Worm (Caenorhabditis elegans) whole organism, L4 larva: Measurements from ENCODE around the gene mrp-1.
A peak's percentile ranks its signal among the peaks of the same experiment; 100 is the strongest.

Source experiments
- F37D6.2 ChIP-seq: sonication (generic microtip); optimal IDR thresholded peaks from 2 replicates; lab custom pipeline; 2016; ENCODE audit warnings: mild to moderate bottlenecking, missing genetic modification characterization, missing compliant biosample characterization
- F44E2.7 ChIP-seq: fragments of 200-800 bp; sonication (Bioruptor generic); IDR thresholded peaks from 2 replicates; pipeline ENCODE4 v2.1.2; 2022; ENCODE audit warnings: missing genetic modification characterization, missing compliant biosample characterization
- F49E8.2 ChIP-seq: sonication (generic microtip); optimal IDR thresholded peaks from 2 replicates; lab custom pipeline; 2016; ENCODE audit warnings: missing compliant biosample characterization, mild to moderate bottlenecking, missing genetic modification characterization, borderline replicate concordance
- T20F7.1 ChIP-seq: fragments of 200-800 bp; sonication (Bioruptor generic); optimal IDR thresholded peaks from 2 replicates; lab custom pipeline; 2018; ENCODE audit warnings: mild to moderate bottlenecking, missing genetic modification characterization, missing compliant biosample characterization
- T26A8.4 ChIP-seq: fragments of 200-800 bp; sonication (Bioruptor generic); IDR thresholded peaks from 2 replicates; pipeline ENCODE4 v1.3.6; 2022; ENCODE audit warnings: missing genetic modification characterization, missing compliant biosample characterization
- Y48G9A.11 ChIP-seq: fragments of 200-800 bp; sonication (Bioruptor generic); IDR thresholded peaks from 2 replicates; pipeline ENCODE4 v1.3.6; 2022; ENCODE audit warnings: missing genetic modification reagents, missing genetic modification characterization, missing compliant biosample characterization
- Y5F2A.4 ChIP-seq: fragments of 200-800 bp; sonication (Bioruptor generic); optimal IDR thresholded peaks from 2 replicates; lab custom pipeline; 2018; ENCODE audit warnings: mild to moderate bottlenecking, missing genetic modification characterization, missing compliant biosample characterization
- Y75B8A.6 ChIP-seq: fragments of 200-800 bp; sonication (Bioruptor generic); IDR thresholded peaks from 2 replicates; pipeline ENCODE4 v1.3.6; 2022; ENCODE audit warnings: missing genetic modification reagents, missing genetic modification characterization, missing compliant biosample characterization
- aha-1 ChIP-seq: fragments of 150-350 bp; peaks from one replicate; lab custom pipeline; 2014; ENCODE audit warnings: missing biosample characterization, missing genetic modification characterization
- aly-2 ChIP-seq: sonication (generic microtip); optimal IDR thresholded peaks from 2 replicates; lab custom pipeline; 2018; ENCODE audit warnings: missing biosample characterization, missing genetic modification characterization
- attf-4 ChIP-seq: sonication (generic microtip); optimal IDR thresholded peaks from 3 replicates; lab custom pipeline; 2017; ENCODE audit warnings: missing biosample characterization, missing genetic modification characterization
- ceh-44 ChIP-seq: fragments of 200-800 bp; sonication (Bioruptor generic); IDR thresholded peaks from 2 replicates; pipeline ENCODE4 v1.3.6; 2022; ENCODE audit warnings: missing genetic modification reagents, missing genetic modification characterization, missing compliant biosample characterization
- ctbp-1 ChIP-seq: fragments of 200-800 bp; sonication (Bioruptor generic); IDR thresholded peaks from 2 replicates; pipeline ENCODE4 v1.3.6; 2022; ENCODE audit warnings: missing genetic modification reagents, missing genetic modification characterization, missing compliant biosample characterization
- daf-12 ChIP-seq: fragments of 150-350 bp; optimal IDR thresholded peaks from 2 replicates; lab custom pipeline; 2014; ENCODE audit warnings: missing biosample characterization, missing genetic modification reagents, missing genetic modification characterization
- daf-19 ChIP-seq: fragments of 200-800 bp; sonication (Bioruptor generic); conservative IDR thresholded peaks from 2 replicates; pipeline ENCODE4 v1.3.6; 2022; ENCODE audit warnings: missing genetic modification characterization, missing compliant biosample characterization
- daf-8 ChIP-seq: fragments of 200-800 bp; sonication (Bioruptor generic); IDR thresholded peaks from 2 replicates; pipeline ENCODE4 v1.3.6; 2022; ENCODE audit warnings: missing genetic modification characterization, missing compliant biosample characterization
- dmd-9 ChIP-seq: fragments of 200-800 bp; sonication (Bioruptor generic); IDR thresholded peaks from 2 replicates; pipeline ENCODE4 v1.3.6; 2022; ENCODE audit warnings: missing genetic modification reagents, missing genetic modification characterization, missing compliant biosample characterization
- dpl-1 ChIP-seq: fragments of 150-350 bp; optimal IDR thresholded peaks from 2 replicates; lab custom pipeline; 2014; ENCODE audit warnings: missing biosample characterization, missing genetic modification reagents, missing genetic modification characterization
- egl-43 ChIP-seq: fragments of 200-800 bp; sonication (Bioruptor generic); IDR thresholded peaks from 2 replicates; pipeline ENCODE4 v1.3.6; 2022; ENCODE audit warnings: missing genetic modification reagents, missing genetic modification characterization, missing compliant biosample characterization
- fkh-10 ChIP-seq: fragments of 150-350 bp; optimal IDR thresholded peaks from 2 replicates; lab custom pipeline; 2014; ENCODE audit warnings: missing biosample characterization, missing genetic modification reagents, missing genetic modification characterization
- fos-1 ChIP-seq: fragments of 150-350 bp; optimal IDR thresholded peaks from 2 replicates; lab custom pipeline; 2014; ENCODE audit warnings: missing biosample characterization, missing genetic modification characterization
- hlh-11 ChIP-seq: fragments of 200-800 bp; sonication (Bioruptor generic); optimal IDR thresholded peaks from 2 replicates; lab custom pipeline; 2018; ENCODE audit warnings: mild to moderate bottlenecking, missing genetic modification characterization, missing compliant biosample characterization
- jun-1 ChIP-seq: fragments of 150-350 bp; optimal IDR thresholded peaks from 2 replicates; lab custom pipeline; 2014; ENCODE audit warnings: missing biosample characterization, missing genetic modification reagents, missing genetic modification characterization
- lin-13 ChIP-seq: fragments of 150-350 bp; optimal IDR thresholded peaks from 2 replicates; lab custom pipeline; 2014; ENCODE audit warnings: missing biosample characterization, missing genetic modification reagents, missing genetic modification characterization
- lin-15B ChIP-seq: fragments of 150-350 bp; sonication (generic microtip); optimal IDR thresholded peaks from 3 replicates; lab custom pipeline; 2014; ENCODE audit warnings: missing biosample characterization, missing genetic modification characterization
- lin-29 ChIP-seq: fragments of 200-800 bp; sonication (Bioruptor generic); IDR thresholded peaks from 2 replicates; pipeline ENCODE4 v1.3.6; 2022; ENCODE audit warnings: missing genetic modification reagents, missing genetic modification characterization, missing compliant biosample characterization
- lir-3 ChIP-seq: sonication (generic microtip); optimal IDR thresholded peaks from 2 replicates; lab custom pipeline; 2016; ENCODE audit warnings: mild to moderate bottlenecking, missing genetic modification characterization, missing compliant biosample characterization
- lsy-2 ChIP-seq, 2 experiments: fragments of 150-350 bp in 1 of 2; sonication (generic microtip) in 1 of 2; optimal IDR thresholded peaks; 2 replicates each; lab custom pipeline; 2014 to 2017; ENCODE audit warnings: missing biosample characterization in 2 of 2, missing genetic modification characterization in 2 of 2
- madf-9 ChIP-seq: fragments of 200-800 bp; sonication (Bioruptor generic); conservative IDR thresholded peaks from 2 replicates; pipeline ENCODE4 v1.3.6; 2022; ENCODE audit warnings: missing genetic modification reagents, missing genetic modification characterization, missing compliant biosample characterization
- mdl-1 ChIP-seq, 2 experiments: fragments of 150-350 bp in 1 of 2; sonication (generic microtip) in 1 of 2; optimal IDR thresholded peaks; 2 replicates each; lab custom pipeline; 2014 to 2017; ENCODE audit warnings: missing biosample characterization in 2 of 2, missing genetic modification characterization in 2 of 2
- mdt-29 ChIP-seq: fragments of 200-800 bp; sonication (Bioruptor generic); IDR thresholded peaks from 2 replicates; pipeline ENCODE4 v1.3.6; 2022; ENCODE audit warnings: missing genetic modification reagents, missing genetic modification characterization, missing compliant biosample characterization
- mep-1 ChIP-seq: fragments of 150-350 bp; sonication (generic microtip); optimal IDR thresholded peaks from 3 replicates; lab custom pipeline; 2014; ENCODE audit warnings: missing biosample characterization, missing genetic modification characterization
- mxl-3 ChIP-seq: fragments of 200-800 bp; sonication (Bioruptor generic); optimal IDR thresholded peaks from 2 replicates; lab custom pipeline; 2018; ENCODE audit warnings: mild to moderate bottlenecking, missing genetic modification characterization, missing compliant biosample characterization
- nhr-6 ChIP-seq: fragments of 150-350 bp; optimal IDR thresholded peaks from 2 replicates; lab custom pipeline; 2014; ENCODE audit warnings: missing biosample characterization, missing genetic modification characterization
- php-3 ChIP-seq: fragments of 200-800 bp; sonication (Bioruptor generic); IDR thresholded peaks from 2 replicates; pipeline ENCODE4 v1.3.6; 2022; ENCODE audit warnings: missing genetic modification reagents, missing genetic modification characterization, missing compliant biosample characterization
- rbr-2 ChIP-seq: sonication (generic microtip); optimal IDR thresholded peaks from 2 replicates; lab custom pipeline; 2016; ENCODE audit warnings: missing genotype, missing genetic modification characterization, missing compliant biosample characterization
- set-16 ChIP-seq: fragments of 200-800 bp; sonication (Bioruptor generic); IDR thresholded peaks from 2 replicates; pipeline ENCODE4 v1.3.6; 2022; ENCODE audit warnings: missing genetic modification reagents, missing genetic modification characterization, missing compliant biosample characterization
- skn-1 ChIP-seq: fragments of 150-350 bp; optimal IDR thresholded peaks from 2 replicates; lab custom pipeline; 2014; ENCODE audit warnings: missing biosample characterization, missing genetic modification characterization
- snpc-1.2 ChIP-seq: fragments of 200-800 bp; sonication (Bioruptor generic); IDR thresholded peaks from 2 replicates; pipeline ENCODE4 v1.3.6; 2022; ENCODE audit warnings: missing genetic modification reagents, missing genetic modification characterization, missing compliant biosample characterization
- tra-1 ChIP-seq: fragments of 200-800 bp; sonication (Bioruptor generic); IDR thresholded peaks from 2 replicates; pipeline ENCODE4 v1.3.6; 2022; ENCODE audit warnings: missing genetic modification reagents, missing genetic modification characterization, missing compliant biosample characterization
- unc-39 ChIP-seq: sonication (generic microtip); optimal IDR thresholded peaks from 2 replicates; lab custom pipeline; 2017; ENCODE audit warnings: missing biosample characterization, missing genetic modification characterization
- unc-62 ChIP-seq, 3 experiments: fragments of 150-350 bp in 1 of 3; sonication (generic microtip); optimal IDR thresholded peaks in 2 of 3; peaks in 1 of 3; 1 replicate in 1 of 3; 2 replicates in 2 of 3; lab custom pipeline; 2014 to 2017; ENCODE audit warnings: missing biosample characterization in 3 of 3, missing genetic modification characterization in 3 of 3, missing genetic modification reagents in 3 of 3, missing genotype in 1 of 3
- zip-2 ChIP-seq: fragments of 150-350 bp; optimal IDR thresholded peaks from 2 replicates; lab custom pipeline; 2014; ENCODE audit warnings: missing biosample characterization, missing genetic modification characterization
- ztf-11 ChIP-seq: fragments of 150-350 bp; optimal IDR thresholded peaks from 2 replicates; lab custom pipeline; 2014; ENCODE audit warnings: missing biosample characterization, missing genetic modification characterization
- ztf-7 ChIP-seq: fragments of 150-350 bp; optimal IDR thresholded peaks from 2 replicates; lab custom pipeline; 2014; ENCODE audit warnings: missing biosample characterization, missing genetic modification characterization

The mrp-1 gene

DNA sequence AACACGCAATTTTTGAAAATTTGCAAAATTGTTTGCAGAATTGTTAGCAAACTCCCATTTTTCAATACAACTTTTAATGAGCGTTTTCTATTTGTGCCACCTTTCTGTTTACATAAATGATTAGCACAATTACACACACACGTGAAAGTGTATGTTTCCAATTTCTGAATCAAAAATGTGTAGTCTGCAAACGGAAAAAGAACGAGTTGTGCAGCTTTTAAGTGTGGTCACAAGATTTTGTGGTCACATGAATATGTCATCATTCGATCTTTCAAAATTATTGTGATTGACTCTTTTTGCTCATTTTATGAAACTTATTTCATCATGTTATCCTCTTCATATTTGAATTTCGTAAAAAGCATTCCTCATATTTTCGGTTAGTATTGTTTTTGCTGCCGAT, 13.0 kb upstream of the mrp-1 start (continued):
- TF ChIP-seq T20F7.1 (peak; percentile 18), ztf-11 (tag; lab: Kevin White, UChicago) (no peak), madf-9 (GFP tag; lab: Robert Waterston, UW) (no peak), nhr-6 (no peak), mep-1 (tag; lab: Kevin White, UChicago) (peak; percentile 1), F49E8.2 (tag; lab: Kevin White, UChicago) (no peak), ztf-7 (tag; lab: Kevin White, UChicago) (no peak), mdt-29 (no peak)

DNA sequence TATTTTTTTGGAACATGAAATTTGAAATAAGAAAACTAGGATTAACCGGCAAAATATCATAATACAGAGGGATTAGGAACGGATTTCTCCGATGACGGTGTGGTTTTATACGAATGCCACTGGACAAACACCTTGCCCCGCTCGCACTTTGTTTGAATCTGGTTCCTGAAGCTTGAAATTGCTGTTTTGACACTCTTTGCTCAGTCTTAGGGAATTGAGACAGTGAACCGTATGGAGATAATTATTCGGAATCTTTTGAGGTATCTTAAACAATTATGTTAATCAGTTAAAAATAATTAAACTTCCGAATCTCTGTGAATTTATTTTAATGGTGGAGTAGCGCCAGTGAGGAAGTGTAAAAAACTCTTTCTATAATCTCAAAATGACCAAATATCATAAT, 11.8 kb upstream of the mrp-1 start, which contains the start of gene F13C5.3:
TSS of gene F13C5.3 (minus strand) at position 101 of the 400 bp plus-strand sequence.
- no peak for TF ChIP-seq F44E2.7 (GFP tag; lab: Robert Waterston, UW)
- peak in 1 of 2 experiments; percentile 13 for TF ChIP-seq unc-62 (GFP tag; optimal IDR thresholded peaks at IDR 0.05 in 1 of 2; lab: Kevin White, UChicago)
- no peak for TF ChIP-seq unc-62 (tag; optimal IDR thresholded peaks at IDR 0.05; lab: Kevin White, UChicago)

ce11 chrX:593910-594447, 6.3 kb upstream of the mrp-1 start, which contains the start of gene F13C5.2:
F13C5.2 (plus strand) TSS chrX:593960.
- TF ChIP-seq egl-43 (GFP tag; lab: Robert Waterston, UW) (peak; percentile 52; the same call in 1 of the 2 replicates), mdt-29 (0 out of 2 replicates have a peak, but pooled peaks have one; percentile 10), lsy-2 (tag; optimal IDR thresholded peaks at IDR 0.05; lab: Kevin White, UChicago) (no peak), set-16 (peak; percentile 96)

DNA sequence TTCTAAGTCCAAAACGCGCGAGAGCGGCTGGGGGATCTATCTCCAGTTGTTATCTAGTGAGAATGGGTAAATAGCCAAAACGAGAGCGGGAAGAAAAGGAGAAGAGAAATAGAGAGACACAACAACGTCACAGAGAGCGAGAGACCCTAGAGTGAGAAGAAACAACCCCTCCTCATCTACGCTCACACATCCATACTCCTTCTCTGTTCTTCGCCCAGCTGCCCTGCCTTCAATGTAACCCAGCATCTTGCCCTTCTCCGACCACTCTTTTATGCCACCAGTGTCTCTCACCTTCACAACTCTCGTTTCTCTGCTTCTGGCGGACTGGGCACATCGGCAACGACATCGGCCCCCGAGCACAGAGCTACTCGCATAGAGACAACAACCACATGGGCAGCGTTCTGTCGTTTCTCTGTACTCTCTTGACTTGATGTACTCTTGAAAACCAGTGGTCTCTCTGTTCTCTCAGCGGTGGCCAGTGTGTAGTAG, 5.6 kb upstream of the mrp-1 start:
- TF ChIP-seq mdt-29, result no peak
- no peak for TF ChIP-seq lir-3 (tag; lab: Kevin White, UChicago)
- no peak for TF ChIP-seq dmd-9 (GFP tag; lab: Robert Waterston, UW)
- peak; percentile 85 for TF ChIP-seq egl-43 (GFP tag; lab: Robert Waterston, UW)
- peak; percentile 96 for TF ChIP-seq hlh-11 (tag; lab: Kevin White, UChicago)
- no peak for TF ChIP-seq php-3 (GFP tag; lab: Robert Waterston, UW)
- no peak for TF ChIP-seq fos-1 (tag; lab: Kevin White, UChicago)
- peak; percentile 72 for TF ChIP-seq lin-13 (GFP tag; lab: Kevin White, UChicago)
- TF ChIP-seq daf-19, result no peak
- peak; percentile 92 for TF ChIP-seq rbr-2 (tag; lab: Kevin White, UChicago)
- no peak for TF ChIP-seq daf-12 (tag; lab: Kevin White, UChicago)
- TF ChIP-seq aha-1 (tag; lab: Kevin White, UChicago), result peak; percentile 99
- TF ChIP-seq Y75B8A.6 (GFP tag; lab: Robert Waterston, UW), result no peak
- no peak for TF ChIP-seq tra-1 (GFP tag; lab: Robert Waterston, UW)
- peak; percentile 12 for TF ChIP-seq dpl-1 (GFP tag; lab: Kevin White, UChicago)
- no peak for TF ChIP-seq lin-15B (tag; lab: Kevin White, UChicago)
- TF ChIP-seq F44E2.7 (GFP tag; lab: Robert Waterston, UW), result no peak
- TF ChIP-seq Y5F2A.4 (GFP tag; lab: Kevin White, UChicago), result no peak
- no peak for TF ChIP-seq daf-8 (GFP tag; lab: Robert Waterston, UW)
- TF ChIP-seq snpc-1.2, result no peak
- peak; percentile 82 for TF ChIP-seq ctbp-1
- no peak for TF ChIP-seq ceh-44 (GFP tag; lab: Robert Waterston, UW)
- TF ChIP-seq Y48G9A.11 (GFP tag; lab: Robert Waterston, UW), result no peak
- TF ChIP-seq mdl-1 (tag; optimal IDR thresholded peaks at IDR 0.05; lab: Kevin White, UChicago), result peak; percentile 80 to 97
- no peak for TF ChIP-seq zip-2 (tag; lab: Kevin White, UChicago)
- TF ChIP-seq skn-1 (tag; lab: Kevin White, UChicago), result no peak
- peak; percentile 19 for TF ChIP-seq jun-1 (tag; lab: Kevin White, UChicago)
- peak; percentile 97 for TF ChIP-seq mep-1 (tag; lab: Kevin White, UChicago)
- peak; percentile 50 for TF ChIP-seq fkh-10 (GFP tag; lab: Kevin White, UChicago)
- TF ChIP-seq attf-4 (tag; lab: Kevin White, UChicago), result no peak
- TF ChIP-seq mxl-3 (GFP tag; lab: Kevin White, UChicago), result peak; percentile 94
- TF ChIP-seq unc-39, result no peak
- peak; percentile 63 for TF ChIP-seq F37D6.2 (tag; lab: Kevin White, UChicago)
- TF ChIP-seq aly-2, result no peak
- TF ChIP-seq T26A8.4 (GFP tag; lab: Robert Waterston, UW), result peak; percentile 70
- no peak for TF ChIP-seq lin-29 (GFP tag; lab: Robert Waterston, UW)
